Fruit fly (Drosophila melanogaster): ENCODE results near the gene CG42688.

CG42688 gene

DNA sequence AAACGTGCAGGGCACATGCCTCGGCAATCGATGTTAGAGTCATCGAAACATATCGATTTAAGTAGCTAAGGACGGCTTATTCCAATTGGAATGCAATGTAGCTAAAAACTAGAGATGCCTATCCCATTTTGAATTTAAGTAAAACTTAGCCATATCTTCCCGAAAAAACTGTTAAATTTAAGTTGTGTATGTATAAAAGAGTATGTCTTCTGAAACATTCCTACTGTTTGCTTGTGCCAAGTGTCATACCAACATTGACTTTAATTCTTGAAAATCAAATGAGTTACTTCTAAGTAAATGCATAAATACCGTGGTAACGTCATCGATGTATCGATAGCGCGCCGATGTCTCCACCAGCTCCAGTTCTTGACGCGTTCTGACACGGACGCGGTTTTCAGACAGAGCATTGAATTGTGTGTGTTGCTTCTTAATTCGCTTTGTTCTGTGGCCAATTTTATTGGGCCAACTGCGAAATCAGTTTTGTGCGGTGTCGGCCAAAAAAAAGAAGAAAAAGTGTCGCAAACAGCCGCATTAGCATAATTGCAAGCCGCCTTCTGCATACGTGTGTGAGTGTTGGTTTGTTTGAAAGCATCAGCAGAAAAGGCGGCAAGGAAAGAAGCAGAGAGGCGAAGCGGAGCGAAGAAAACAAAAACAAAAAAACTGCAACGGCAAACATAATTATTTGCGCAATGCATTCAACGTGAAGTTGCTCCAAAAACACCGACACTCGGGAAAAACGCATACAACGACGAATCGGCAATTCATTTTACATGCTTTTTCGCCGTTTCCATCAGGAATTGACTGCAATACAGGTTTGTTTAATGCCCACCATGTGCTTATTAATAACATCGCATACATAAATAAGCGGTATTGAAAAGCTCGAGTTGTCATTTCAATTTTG is 48.9 kb downstream of the CG42688 start, which contains the start of gene brat:
TSS of gene brat (plus strand) at position 352 of the 901 bp plus-strand sequence.
- TF ChIP-seq cic (GFP tag; optimal IDR thresholded peaks at IDR 0.05), result no peak
- peak; percentile 100 for TF ChIP-seq tj (GFP tag; optimal IDR thresholded peaks at IDR 0.05)
- TF ChIP-seq toe (GFP tag; optimal IDR thresholded peaks at IDR 0.05), result peak; percentile 77
- TF ChIP-seq CG12768 (GFP tag; optimal IDR thresholded peaks at IDR 0.05), result no peak
- TF ChIP-seq CG11617 (GFP tag; optimal IDR thresholded peaks at IDR 0.05), result peak; percentile 45
- TF ChIP-seq ovo (GFP tag; optimal IDR thresholded peaks at IDR 0.05), result no peak
- TF ChIP-seq Mnt (GFP tag; optimal IDR thresholded peaks at IDR 0.05), result peak; percentile 97
- TF ChIP-seq CG5204 (GFP tag; optimal IDR thresholded peaks at IDR 0.05), result peak; percentile 51
- no peak for TF ChIP-seq CG14711 (tag; optimal IDR thresholded peaks at IDR 0.05)
- no peak for TF ChIP-seq Clk (GFP tag; optimal IDR thresholded peaks at IDR 0.05)
- TF ChIP-seq cnc (optimal IDR thresholded peaks at IDR 0.05), result no peak
- TF ChIP-seq pad (GFP tag; optimal IDR thresholded peaks at IDR 0.05), result no peak
- TF ChIP-seq bab1 (GFP tag; optimal IDR thresholded peaks at IDR 0.05), result peak; percentile 7
- TF ChIP-seq CG7101 (tag; optimal IDR thresholded peaks at IDR 0.05), result peak; percentile 61
- TF ChIP-seq CG1620 (GFP tag; optimal IDR thresholded peaks at IDR 0.05), result peak; percentile 74
- TF ChIP-seq Hr96 (GFP tag; optimal IDR thresholded peaks at IDR 0.05), result peak; percentile 45
- TF ChIP-seq CG7045 (GFP tag; optimal IDR thresholded peaks at IDR 0.05), result no peak
- peak; percentile 64 for TF ChIP-seq Crg-1 (GFP tag; optimal IDR thresholded peaks at IDR 0.05)
- TF ChIP-seq kay (GFP tag; ENCODE audit: borderline replicate concordance), result no peak
- no peak for TF ChIP-seq CG33017 (tag; optimal IDR thresholded peaks at IDR 0.05)
